Worm (Caenorhabditis elegans): Measurements from ENCODE around the gene T08B6.1.

T08B6.1 gene

ce11 chrIV:4866599-4866998 is 20.6 kb downstream of the T08B6.1 start:
- TF ChIP-seq ztf-11 (tag; optimal IDR thresholded peaks at IDR 0.05), result no peak
- no peak for TF ChIP-seq nhr-129 (tag; optimal IDR thresholded peaks at IDR 0.05)
- TF ChIP-seq ceh-82 (tag; optimal IDR thresholded peaks at IDR 0.05), result no peak
- TF ChIP-seq nhr-10 (tag; optimal IDR thresholded peaks at IDR 0.05), result no peak
- no peak for TF ChIP-seq blmp-1 (tag; optimal IDR thresholded peaks at IDR 0.05; ENCODE audit: insufficient read depth)
- no peak for TF ChIP-seq nhr-12 (tag; optimal IDR thresholded peaks at IDR 0.05)

DNA sequence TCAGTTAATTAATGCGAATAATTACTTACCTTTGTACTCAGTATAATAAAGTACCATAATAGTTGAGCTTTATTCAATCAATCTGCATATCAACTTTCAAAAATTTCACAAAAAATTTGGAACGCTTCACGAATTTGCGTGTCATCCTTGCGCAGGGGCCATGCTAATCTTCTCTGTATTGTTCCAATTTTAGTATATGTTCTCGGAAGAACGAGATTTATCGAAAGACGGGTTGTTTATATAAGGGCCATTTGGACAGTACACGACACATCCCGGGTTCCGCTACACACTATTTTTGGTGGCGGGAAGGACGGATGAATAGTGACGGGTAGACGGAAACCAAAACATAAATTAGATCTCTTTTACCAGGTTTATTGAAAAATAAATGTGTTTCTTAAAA is 22.6 kb downstream of the T08B6.1 start:
- no peak for TF ChIP-seq nhr-10 (tag; optimal IDR thresholded peaks at IDR 0.05)
- no peak for TF ChIP-seq nhr-77 (tag; optimal IDR thresholded peaks at IDR 0.05)
- TF ChIP-seq ztf-11 (tag; optimal IDR thresholded peaks at IDR 0.05), result no peak
- no peak for TF ChIP-seq egl-27 (tag; optimal IDR thresholded peaks at IDR 0.05)
- no peak for TF ChIP-seq nhr-21 (tag; optimal IDR thresholded peaks at IDR 0.05)
- TF ChIP-seq fos-1 (tag; optimal IDR thresholded peaks at IDR 0.05), result no peak
- no peak for TF ChIP-seq zag-1 (tag; optimal IDR thresholded peaks at IDR 0.05)
- TF ChIP-seq crh-2 (tag; optimal IDR thresholded peaks at IDR 0.05), result no peak
- TF ChIP-seq nhr-25 (tag; optimal IDR thresholded peaks at IDR 0.05), result no peak
- no peak for TF ChIP-seq R02D3.7 (tag; optimal IDR thresholded peaks at IDR 0.05)
- no peak for TF ChIP-seq blmp-1 (tag; optimal IDR thresholded peaks at IDR 0.05; ENCODE audit: insufficient read depth)
- TF ChIP-seq ceh-82 (tag; optimal IDR thresholded peaks at IDR 0.05), result no peak

DNA sequence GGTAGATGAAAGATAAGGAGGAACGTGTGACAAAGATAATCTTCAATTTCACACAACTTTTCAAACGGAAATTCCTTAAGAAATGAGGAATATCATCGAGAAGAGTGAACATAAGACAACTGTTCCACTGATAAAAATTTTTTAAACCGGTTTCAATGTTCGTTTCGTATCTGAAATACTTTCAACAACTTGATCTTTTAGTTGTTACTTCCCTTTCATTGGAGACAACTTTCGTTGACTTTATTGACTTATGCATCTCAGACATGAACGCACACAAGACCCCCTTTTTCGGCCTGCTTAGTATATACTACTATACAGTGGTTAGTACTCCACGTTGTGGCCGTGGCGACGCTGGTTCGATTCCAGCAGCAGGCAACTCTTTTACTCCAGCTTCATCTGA is 25.7 kb downstream of the T08B6.1 start, which contains the start of the genes Y17G9A.4 and str-173:
Y17G9A.4 (minus strand) TSS at position 101 of the 400 bp plus-strand sequence.
str-173 (plus strand) TSS at position 325 of the 400 bp plus-strand sequence.
- TF ChIP-seq crh-2 (tag; optimal IDR thresholded peaks at IDR 0.05), result no peak
- no peak for TF ChIP-seq elt-1 (tag; optimal IDR thresholded peaks at IDR 0.05)
- TF ChIP-seq Y55F3AM.14 (GFP tag; optimal IDR thresholded peaks at IDR 0.05), result no peak
- TF ChIP-seq ceh-82 (tag; optimal IDR thresholded peaks at IDR 0.05), result no peak
- no peak for TF ChIP-seq R02D3.7 (tag; optimal IDR thresholded peaks at IDR 0.05)
- TF ChIP-seq snpc-4 (tag; optimal IDR thresholded peaks at IDR 0.05), result no peak
- no peak for TF ChIP-seq fos-1 (tag; optimal IDR thresholded peaks at IDR 0.05)
- TF ChIP-seq lin-11 (tag; optimal IDR thresholded peaks at IDR 0.05), result no peak

- TF ChIP-seq nhr-12 (tag; optimal IDR thresholded peaks at IDR 0.05), result no peak
- no peak for TF ChIP-seq nhr-11 (tag; optimal IDR thresholded peaks at IDR 0.05)
- no peak for TF ChIP-seq elt-1 (tag; optimal IDR thresholded peaks at IDR 0.05)
- TF ChIP-seq nhr-25 (tag; optimal IDR thresholded peaks at IDR 0.05), result no peak
- no peak for TF ChIP-seq F13H6.1 (tag; optimal IDR thresholded peaks at IDR 0.05)
- TF ChIP-seq crh-2 (tag; optimal IDR thresholded peaks at IDR 0.05), result no peak
- TF ChIP-seq lsy-2 (tag; optimal IDR thresholded peaks at IDR 0.05), result no peak
- TF ChIP-seq snpc-4 (tag; optimal IDR thresholded peaks at IDR 0.05), result no peak
- no peak for TF ChIP-seq egl-27 (tag; optimal IDR thresholded peaks at IDR 0.05)
- no peak for TF ChIP-seq nhr-6 (tag; optimal IDR thresholded peaks at IDR 0.05)
- TF ChIP-seq unc-39 (tag; optimal IDR thresholded peaks at IDR 0.05), result no peak
- TF ChIP-seq zag-1 (tag; optimal IDR thresholded peaks at IDR 0.05), result no peak
- no peak for TF ChIP-seq alr-1 (tag; optimal IDR thresholded peaks at IDR 0.05)
Observed at ce11 chrIV:4858573-4858972, 28.6 kb downstream of the T08B6.1 start, which contains the start of gene Y17G9A.3. Y17G9A.3 (minus strand) TSS chrIV:4858673.

DNA sequence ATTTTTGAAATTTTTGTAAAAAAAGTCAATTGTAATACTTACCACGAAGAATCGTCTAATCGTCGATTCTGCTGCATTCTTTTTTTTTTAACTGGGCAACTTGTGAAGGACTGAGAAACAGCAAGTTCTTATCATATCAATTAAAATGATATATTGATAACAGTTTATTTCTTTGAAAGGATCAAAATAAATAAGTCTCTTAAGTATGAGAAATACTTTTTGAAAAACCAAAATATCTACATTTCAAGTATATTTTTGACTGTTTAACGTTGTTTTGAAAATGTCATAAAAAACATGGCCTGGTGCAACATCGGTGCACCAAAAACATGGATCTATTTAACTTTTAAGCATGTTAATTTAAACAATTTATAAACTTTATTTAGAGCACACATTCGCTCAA is 31.0 kb downstream of the T08B6.1 start, which contains the start of gene Y17G9A.2:
Y17G9A.2 (minus strand) TSS at position 101 of the 400 bp plus-strand sequence.
- no peak for TF ChIP-seq nhr-23 (tag; optimal IDR thresholded peaks at IDR 0.05)
- TF ChIP-seq nhr-11 (tag; optimal IDR thresholded peaks at IDR 0.05), result no peak
- TF ChIP-seq lin-39 (tag; optimal IDR thresholded peaks at IDR 0.05), result no peak
- TF ChIP-seq Y55F3AM.14 (GFP tag; optimal IDR thresholded peaks at IDR 0.05), result no peak
- no peak for TF ChIP-seq unc-39 (tag; optimal IDR thresholded peaks at IDR 0.05)
- TF ChIP-seq C34F6.9 (tag; optimal IDR thresholded peaks at IDR 0.05), result no peak
- no peak for TF ChIP-seq lsy-2 (tag; optimal IDR thresholded peaks at IDR 0.05)
- no peak for TF ChIP-seq F13H6.1 (tag; optimal IDR thresholded peaks at IDR 0.05)
- TF ChIP-seq skn-1 (tag; optimal IDR thresholded peaks at IDR 0.05), result no peak
- TF ChIP-seq elt-1 (tag; optimal IDR thresholded peaks at IDR 0.05), result no peak
- no peak for TF ChIP-seq ztf-11 (tag; optimal IDR thresholded peaks at IDR 0.05)

DNA sequence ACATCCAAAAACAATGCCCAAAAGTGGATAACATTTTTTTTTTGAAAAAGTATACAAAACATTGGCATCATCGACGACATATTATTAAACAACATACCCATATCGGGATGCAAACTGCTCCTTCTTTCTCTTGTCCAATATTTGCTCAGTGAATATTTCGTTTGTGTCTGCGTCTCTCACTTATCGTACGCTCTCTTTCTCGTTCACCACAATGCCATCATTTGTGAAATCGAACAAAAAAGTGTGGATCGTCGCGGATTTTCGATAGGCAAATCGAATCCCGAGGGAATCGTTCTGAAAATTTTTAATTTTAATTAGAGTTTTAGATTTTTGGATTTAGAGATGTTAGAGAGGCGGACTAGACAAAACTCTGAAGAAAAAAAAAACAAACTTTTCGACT is 40.4 kb downstream of the T08B6.1 start, which contains the start of gene tat-2:
tat-2 (minus strand) TSS at position 101 of the 400 bp plus-strand sequence.
- TF ChIP-seq lin-39 (tag; optimal IDR thresholded peaks at IDR 0.05), result no peak
- TF ChIP-seq blmp-1 (tag; optimal IDR thresholded peaks at IDR 0.05; ENCODE audit: insufficient read depth), result no peak
- TF ChIP-seq ztf-1 (GFP tag; conservative IDR thresholded peaks at IDR 0.05), result no peak
- no peak for TF ChIP-seq nhr-77 (tag; optimal IDR thresholded peaks at IDR 0.05)
- no peak for TF ChIP-seq sem-4 (tag; optimal IDR thresholded peaks at IDR 0.05)
- no peak for TF ChIP-seq Y55F3AM.14 (GFP tag; optimal IDR thresholded peaks at IDR 0.05)
- no peak for TF ChIP-seq egl-27 (tag; optimal IDR thresholded peaks at IDR 0.05)
- TF ChIP-seq aly-2 (tag; optimal IDR thresholded peaks at IDR 0.05), result no peak

All from whole organism, L2 larva.